Worm (Caenorhabditis elegans) whole organism, L1 larva: ENCODE results near the gene nhr-107.

Experiments
- C04F5.9 ChIP-seq: sonication (generic microtip); optimal IDR thresholded peaks from 2 replicates; lab custom pipeline; 2016; ENCODE audit warnings: missing genetic modification characterization, missing compliant biosample characterization
- C34B4.2 ChIP-seq: sonication (generic microtip); optimal IDR thresholded peaks from 2 replicates; lab custom pipeline; 2017; ENCODE audit warnings: mild to moderate bottlenecking, missing genetic modification characterization, missing compliant biosample characterization
- alr-1 ChIP-seq: fragments of 200-800 bp; sonication (Bioruptor generic); optimal IDR thresholded peaks from 2 replicates; lab custom pipeline; 2018; ENCODE audit warnings: borderline replicate concordance, mild to moderate bottlenecking, missing genetic modification characterization, missing compliant biosample characterization
- aly-2 ChIP-seq: fragments of 150-350 bp; optimal IDR thresholded peaks from 2 replicates; lab custom pipeline; 2014; ENCODE audit warnings: missing biosample characterization, missing genetic modification characterization
- blmp-1 ChIP-seq: fragments of 150-350 bp; optimal IDR thresholded peaks from 2 replicates; lab custom pipeline; 2014; ENCODE audit warnings: missing biosample characterization, missing genetic modification characterization
- ceh-63 ChIP-seq: fragments of 200-800 bp; sonication (Bioruptor generic); optimal IDR thresholded peaks from 2 replicates; lab custom pipeline; 2018; ENCODE audit warnings: mild to moderate bottlenecking, missing genetic modification characterization, missing compliant biosample characterization
- ceh-8 ChIP-seq: fragments of 200-800 bp; sonication (Bioruptor generic); optimal IDR thresholded peaks from 2 replicates; lab custom pipeline; 2018; ENCODE audit warnings: mild to moderate bottlenecking, missing genetic modification characterization, moderate library complexity, missing compliant biosample characterization
- ceh-88 ChIP-seq: fragments of 200-800 bp; sonication (Bioruptor generic); IDR thresholded peaks from 2 replicates; pipeline ENCODE4 v1.3.6; 2022; ENCODE audit warnings: missing genetic modification characterization, missing compliant biosample characterization
- ces-1 ChIP-seq: fragments of 150-350 bp; optimal IDR thresholded peaks from 2 replicates; lab custom pipeline; 2014; ENCODE audit warnings: missing biosample characterization, missing genetic modification reagents, missing genetic modification characterization
- efl-1 ChIP-seq, 4 experiments: fragments of 150-350 bp; optimal IDR thresholded peaks in 3 of 4; peaks in 1 of 4; 1 replicate in 1 of 4; 2 replicates in 3 of 4; lab custom pipeline; 2014; ENCODE audit warnings: missing biosample characterization in 2 of 4, missing genetic modification characterization in 2 of 4, missing genetic modification reagents in 2 of 4
- efl-3 ChIP-seq: fragments of 200-800 bp; sonication (Bioruptor generic); optimal IDR thresholded peaks from 2 replicates; lab custom pipeline; 2018; ENCODE audit warnings: mild to moderate bottlenecking, missing genetic modification characterization, missing compliant biosample characterization
- elt-2 ChIP-seq: sonication (generic microtip); optimal IDR thresholded peaks from 2 replicates; lab custom pipeline; 2016; ENCODE audit warnings: missing genetic modification characterization, mild to moderate bottlenecking, inconsistent platforms, missing compliant biosample characterization, missing genetic modification reagents
- elt-3 ChIP-seq, 6 experiments: fragments of 150-350 bp in 1 of 6; sonication (generic microtip); optimal IDR thresholded peaks; 2 replicates each; lab custom pipeline; 2017 to 2018; ENCODE audit warnings: missing biosample characterization in 6 of 6, missing genetic modification characterization in 6 of 6, inconsistent platforms in 1 of 6
- fkh-10 ChIP-seq: sonication (generic microtip); optimal IDR thresholded peaks from 2 replicates; lab custom pipeline; 2017; ENCODE audit warnings: missing biosample characterization, missing genetic modification reagents, missing genetic modification characterization
- fkh-8 ChIP-seq: sonication (generic microtip); optimal IDR thresholded peaks from 2 replicates; lab custom pipeline; 2016; ENCODE audit warnings: mild to moderate bottlenecking, missing genetic modification characterization, missing compliant biosample characterization
- hlh-4 ChIP-seq: sonication (generic microtip); optimal IDR thresholded peaks from 2 replicates; lab custom pipeline; 2016; ENCODE audit warnings: mild to moderate bottlenecking, missing genetic modification characterization, missing compliant biosample characterization
- irx-1 ChIP-seq: sonication (generic microtip); optimal IDR thresholded peaks from 2 replicates; lab custom pipeline; 2016; ENCODE audit warnings: missing genetic modification characterization, missing compliant biosample characterization
- jun-1 ChIP-seq: fragments of 150-350 bp; optimal IDR thresholded peaks from 2 replicates; lab custom pipeline; 2014; ENCODE audit warnings: missing biosample characterization, missing genetic modification reagents, missing genetic modification characterization
- lin-14 ChIP-seq: fragments of 200-800 bp; sonication (Bioruptor generic); optimal IDR thresholded peaks from 2 replicates; lab custom pipeline; 2018; ENCODE audit warnings: mild to moderate bottlenecking, missing genetic modification characterization, moderate library complexity, missing compliant biosample characterization
- lin-35 ChIP-seq, 2 experiments: fragments of 150-350 bp; optimal IDR thresholded peaks; 2 replicates each; lab custom pipeline; 2014; ENCODE audit warnings: missing biosample characterization in 2 of 2, missing genetic modification characterization in 2 of 2, missing genetic modification reagents in 2 of 2
- lir-3 ChIP-seq: sonication (generic microtip); optimal IDR thresholded peaks from 2 replicates; lab custom pipeline; 2016; ENCODE audit warnings: mild to moderate bottlenecking, missing genetic modification characterization, moderate library complexity, missing compliant biosample characterization; ENCODE audit not compliant: poor library complexity
- lsy-2 ChIP-seq, 2 experiments: fragments of 150-350 bp; optimal IDR thresholded peaks; 2 replicates each; lab custom pipeline; 2014; ENCODE audit warnings: missing biosample characterization in 2 of 2, missing genetic modification characterization in 2 of 2
- mab-9 ChIP-seq: fragments of 200-800 bp; sonication (Bioruptor generic); IDR thresholded peaks from 2 replicates; pipeline ENCODE4 v1.3.6; 2022; ENCODE audit warnings: missing genetic modification reagents, missing genetic modification characterization, missing compliant biosample characterization
- mdl-1 ChIP-seq, 2 experiments: fragments of 150-350 bp; optimal IDR thresholded peaks; 2 replicates each; lab custom pipeline; 2014 to 2017; ENCODE audit warnings: missing biosample characterization in 2 of 2, missing genetic modification characterization in 2 of 2, inconsistent platforms in 1 of 2
- mef-2 ChIP-seq: fragments of 150-350 bp; optimal IDR thresholded peaks from 2 replicates; lab custom pipeline; 2014; ENCODE audit warnings: missing biosample characterization, missing genetic modification characterization
- mep-1 ChIP-seq: fragments of 150-350 bp; optimal IDR thresholded peaks from 2 replicates; lab custom pipeline; 2014; ENCODE audit warnings: missing biosample characterization, missing genetic modification characterization
- nhr-19 ChIP-seq: fragments of 200-800 bp; sonication (Bioruptor generic); conservative IDR thresholded peaks from 2 replicates; pipeline ENCODE4 v1.3.6; 2022; ENCODE audit warnings: missing genetic modification characterization, missing compliant biosample characterization
- nhr-20 ChIP-seq: sonication (generic microtip); optimal IDR thresholded peaks from 2 replicates; lab custom pipeline; 2016; ENCODE audit warnings: mild to moderate bottlenecking, missing genetic modification characterization, missing compliant biosample characterization
- nhr-237 ChIP-seq: fragments of 150-350 bp; optimal IDR thresholded peaks from 2 replicates; lab custom pipeline; 2014; ENCODE audit warnings: missing biosample characterization, missing genetic modification characterization
- nhr-71 ChIP-seq: sonication (generic microtip); optimal IDR thresholded peaks from 2 replicates; lab custom pipeline; 2016; ENCODE audit warnings: mild to moderate bottlenecking, missing genetic modification characterization, moderate library complexity, missing compliant biosample characterization
- nhr-84 ChIP-seq: sonication (generic microtip); optimal IDR thresholded peaks from 2 replicates; lab custom pipeline; 2017; ENCODE audit warnings: missing biosample characterization, missing genetic modification characterization
- nhr-85 ChIP-seq: sonication (generic microtip); peaks from one replicate; lab custom pipeline; 2016; ENCODE audit warnings: missing genetic modification characterization, inconsistent platforms, missing compliant biosample characterization
- pax-3 ChIP-seq: fragments of 200-800 bp; sonication (Bioruptor generic); optimal IDR thresholded peaks from 2 replicates; lab custom pipeline; 2018; ENCODE audit warnings: mild to moderate bottlenecking, missing genetic modification characterization, moderate library complexity, missing compliant biosample characterization
- skn-1 ChIP-seq: fragments of 150-350 bp; optimal IDR thresholded peaks from 2 replicates; lab custom pipeline; 2014; ENCODE audit warnings: missing biosample characterization, missing genetic modification characterization
- snpc-4 ChIP-seq: fragments of 150-350 bp; optimal IDR thresholded peaks from 2 replicates; lab custom pipeline; 2014; ENCODE audit warnings: missing biosample characterization, missing genetic modification characterization
- snu-23 ChIP-seq: sonication (generic microtip); optimal IDR thresholded peaks from 2 replicates; lab custom pipeline; 2016; ENCODE audit warnings: missing genetic modification characterization, missing compliant biosample characterization
- swsn-7 ChIP-seq: sonication (generic microtip); optimal IDR thresholded peaks from 2 replicates; lab custom pipeline; 2016; ENCODE audit warnings: missing genetic modification characterization, missing compliant biosample characterization
- tbx-2 ChIP-seq: sonication (generic microtip); optimal IDR thresholded peaks from 2 replicates; lab custom pipeline; 2016; ENCODE audit warnings: missing genetic modification characterization, missing compliant biosample characterization
- tlp-1 ChIP-seq: fragments of 150-350 bp; optimal IDR thresholded peaks from 2 replicates; lab custom pipeline; 2014; ENCODE audit warnings: missing biosample characterization, missing genetic modification characterization
- unc-130 ChIP-seq: fragments of 150-350 bp; optimal IDR thresholded peaks from 2 replicates; lab custom pipeline; 2017; ENCODE audit warnings: missing biosample characterization, missing genetic modification characterization, inconsistent platforms
- unc-98 ChIP-seq: fragments of 200-800 bp; sonication (Bioruptor generic); IDR thresholded peaks from 2 replicates; pipeline ENCODE4 v1.3.6; 2022; ENCODE audit warnings: missing genetic modification characterization, missing compliant biosample characterization
- zag-1 ChIP-seq: fragments of 150-350 bp; optimal IDR thresholded peaks from 2 replicates; lab custom pipeline; 2014; ENCODE audit warnings: missing biosample characterization, missing genetic modification characterization
- zip-4 ChIP-seq: fragments of 200-800 bp; sonication (Bioruptor generic); optimal IDR thresholded peaks from 2 replicates; lab custom pipeline; 2018; ENCODE audit warnings: mild to moderate bottlenecking, missing genetic modification characterization, moderate library complexity, missing compliant biosample characterization

nhr-107 gene

DNA sequence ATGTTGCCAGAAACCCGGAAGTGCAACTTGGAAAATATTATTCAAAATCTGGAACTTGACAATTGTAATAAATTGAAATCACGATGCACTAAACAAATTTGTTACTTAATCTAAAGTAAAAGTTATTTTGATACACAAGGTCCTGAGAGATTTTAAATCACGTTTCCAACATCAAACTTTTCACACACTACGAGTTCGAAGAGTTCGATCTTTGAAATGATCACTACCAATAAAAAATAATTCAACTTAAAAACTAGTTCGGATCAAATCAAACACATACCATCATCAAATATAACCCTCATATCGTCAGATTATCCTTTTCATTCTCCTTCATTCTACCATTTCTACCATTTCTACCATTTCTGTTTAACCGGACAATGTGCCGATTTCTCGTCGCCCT is 9.1 kb upstream of the nhr-107 start, which contains the start of gene spig-10:
Gene spig-10, plus strand, starts transcription at position 301 of the 400 bp plus-strand sequence.
- TF ChIP-seq aly-2 (tag; lab: Kevin White, UChicago): no peak
- TF ChIP-seq, all 84 proteins: peak for 0

DNA sequence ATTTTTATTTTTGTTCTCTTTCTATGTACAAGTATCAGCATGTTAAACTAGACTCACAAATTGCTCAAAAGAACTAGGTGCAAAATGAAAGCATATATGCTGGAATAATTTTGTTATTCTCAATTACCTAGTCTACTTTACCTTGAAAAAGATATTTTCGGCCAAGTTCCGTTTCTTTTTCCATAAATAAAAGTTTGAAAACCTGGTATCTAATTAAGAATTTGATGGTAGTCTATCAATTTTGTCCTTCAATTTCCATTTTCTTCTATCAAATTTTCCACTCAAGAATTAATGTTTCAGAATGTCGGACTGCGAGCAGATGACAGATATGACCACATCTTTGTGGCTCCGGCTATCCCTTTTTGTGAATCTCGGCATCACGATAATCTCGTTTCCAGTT is 7.0 kb upstream of the nhr-107 start, which contains the start of gene srab-4:
Gene srab-4, plus strand, starts transcription at position 301 of the 400 bp plus-strand sequence.
- TF ChIP-seq nhr-85 (tag; lab: Kevin White, UChicago) (no peak), irx-1 (tag; lab: Kevin White, UChicago) (no peak), nhr-19 (GFP tag; lab: Robert Waterston, UW) (no peak), alr-1 (tag; lab: Kevin White, UChicago) (no peak), zip-4 (GFP tag; lab: Kevin White, UChicago) (no peak), jun-1 (tag; lab: Kevin White, UChicago) (no peak), fkh-10 (GFP tag; lab: Kevin White, UChicago) (no peak), C04F5.9 (tag; lab: Kevin White, UChicago) (no peak), zag-1 (tag; lab: Kevin White, UChicago) (no peak), nhr-237 (no peak), ceh-8 (GFP tag; lab: Kevin White, UChicago) (no peak), ceh-63 (GFP tag; lab: Kevin White, UChicago) (no peak), mef-2 (tag; lab: Kevin White, UChicago) (no peak)

DNA sequence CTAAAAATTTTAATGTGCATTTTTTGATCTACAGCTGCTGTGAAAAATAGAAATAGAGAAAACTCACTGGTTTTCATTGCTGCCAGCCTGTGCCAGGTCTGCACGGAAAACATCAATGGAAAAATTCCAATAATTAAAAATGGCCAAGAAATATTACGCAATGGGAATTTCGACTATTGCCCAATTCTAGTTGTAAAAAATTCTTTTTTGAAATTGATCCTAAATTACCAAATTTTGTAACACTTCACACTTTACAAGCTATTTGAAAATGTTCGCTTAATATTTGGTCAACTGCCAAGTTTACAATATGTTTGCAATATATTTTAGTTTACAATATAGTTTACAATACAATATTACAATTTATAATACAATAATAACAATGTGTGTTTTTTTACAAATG is 3.8 kb upstream of the nhr-107 start:
- TF ChIP-seq snpc-4 (no peak), elt-2 (tag; lab: Kevin White, UChicago) (peak; percentile 1), efl-1 (optimal IDR thresholded peaks at IDR 0.05; lab: Kevin White, UChicago) (no peak), efl-1 (GFP tag; optimal IDR thresholded peaks at IDR 0.05 in 1 of 2; lab: Kevin White, UChicago) (peak in 1 of 2 experiments; percentile 75)

DNA sequence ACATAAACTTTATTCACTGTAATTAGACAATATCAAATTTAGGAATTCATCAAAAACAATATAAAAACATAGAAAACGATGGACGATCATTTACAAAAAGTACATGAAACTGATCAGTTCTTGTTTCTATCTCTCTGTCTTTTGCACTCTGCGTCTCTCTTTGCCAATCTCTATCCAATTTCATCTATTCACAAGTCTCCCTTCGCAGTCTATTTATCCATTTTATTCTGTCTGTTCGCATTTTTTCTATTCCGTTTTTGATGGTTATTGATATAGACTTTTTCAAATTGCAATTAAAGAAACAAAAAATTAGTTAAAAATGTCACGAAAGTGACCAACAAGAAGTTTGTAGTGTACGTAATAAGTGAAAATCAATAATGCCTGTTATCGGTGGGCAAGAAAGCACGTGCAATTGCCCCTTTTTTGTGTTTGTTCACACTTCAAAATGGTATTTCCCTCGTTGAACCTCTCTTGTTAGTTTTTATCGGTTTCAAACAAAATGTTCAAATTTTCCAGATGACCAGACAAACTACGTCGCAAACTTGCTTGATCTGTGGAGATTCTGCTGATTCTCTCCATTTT is 1.5 kb upstream of the nhr-107 start, which contains the start of gene nhr-42:
Gene nhr-42, plus strand, starts transcription at position 517 of the 582 bp plus-strand sequence.
- TF ChIP-seq nhr-237 (peak; percentile 17), ces-1 (no peak), nhr-19 (GFP tag; lab: Robert Waterston, UW) (peak; percentile 29; the same call in 1 of the 2 replicates), elt-2 (tag; lab: Kevin White, UChicago) (peak; percentile 55), blmp-1 (peak; percentile 41), mab-9 (no peak), elt-3 (tag; optimal IDR thresholded peaks at IDR 0.05; lab: Kevin White, UChicago) (peak in 2 of 6 experiments; percentile 4 to 35), swsn-7 (tag; lab: Kevin White, UChicago) (peak; percentile 17), tlp-1 (no peak), tbx-2 (tag; lab: Kevin White, UChicago) (peak; percentile 62), snu-23 (peak; percentile 50), nhr-84 (tag; lab: Kevin White, UChicago) (no peak), mep-1 (peak; percentile 22), snpc-4 (no peak), lin-35 (GFP tag; optimal IDR thresholded peaks at IDR 0.05; lab: Kevin White, UChicago) (peak in 1 of 2 experiments; percentile 18), nhr-71 (peak; percentile 50), fkh-8 (tag; lab: Kevin White, UChicago) (no peak), lin-14 (GFP tag; lab: Kevin White, UChicago) (peak; percentile 68), nhr-85 (tag; lab: Kevin White, UChicago) (peak; percentile 84), mdl-1 (tag; optimal IDR thresholded peaks at IDR 0.05; lab: Kevin White, UChicago) (peak in 1 of 2 experiments; percentile 58), ceh-88 (GFP tag; lab: Robert Waterston, UW) (no peak), efl-1 (optimal IDR thresholded peaks at IDR 0.05; lab: Kevin White, UChicago) (peak; percentile 2 to 3), efl-1 (GFP tag; optimal IDR thresholded peaks at IDR 0.05 in 1 of 2; lab: Kevin White, UChicago) (peak; percentile 1 to 77), C34B4.2 (tag; lab: Kevin White, UChicago) (no peak), lsy-2 (tag; optimal IDR thresholded peaks at IDR 0.05; lab: Kevin White, UChicago) (peak in 1 of 2 experiments; percentile 21), hlh-4 (no peak), pax-3 (tag; lab: Kevin White, UChicago) (no peak), nhr-20 (tag; lab: Kevin White, UChicago) (peak; percentile 68), efl-3 (GFP tag; lab: Kevin White, UChicago) (no peak), unc-130 (no peak), skn-1 (peak; percentile 2), irx-1 (tag; lab: Kevin White, UChicago) (peak; percentile 8), unc-98 (GFP tag; lab: Robert Waterston, UW) (no peak), lir-3 (no peak)
